Worm (Caenorhabditis elegans) whole organism, late embryonic: ENCODE data around the gene set-20.

Experiments
- K02D7.2 ChIP-seq: sonication (generic microtip); optimal IDR thresholded peaks from 2 replicates; lab custom pipeline; 2017; ENCODE audit warnings: mild to moderate bottlenecking, missing genetic modification characterization, missing compliant biosample characterization
- K09A11.1 ChIP-seq: sonication (generic microtip); optimal IDR thresholded peaks from 2 replicates; lab custom pipeline; 2017; ENCODE audit warnings: antibody characterized with exemption, mild to moderate bottlenecking, missing genetic modification characterization, missing compliant biosample characterization; ENCODE audit not compliant: insufficient read depth
- ceh-19 ChIP-seq: fragments of 200-800 bp; sonication (Bioruptor generic); optimal IDR thresholded peaks from 2 replicates; lab custom pipeline; 2018; ENCODE audit warnings: mild to moderate bottlenecking, missing genetic modification characterization, missing compliant biosample characterization
- ceh-2 ChIP-seq: sonication (generic microtip); optimal IDR thresholded peaks from 2 replicates; lab custom pipeline; 2016; ENCODE audit warnings: missing genotype, missing genetic modification characterization, missing compliant biosample characterization
- ceh-22 ChIP-seq: sonication (generic microtip); optimal IDR thresholded peaks from 2 replicates; lab custom pipeline; 2017; ENCODE audit warnings: missing biosample characterization, missing genetic modification characterization
- ceh-34 ChIP-seq: sonication (generic microtip); optimal IDR thresholded peaks from 2 replicates; lab custom pipeline; 2016; ENCODE audit warnings: mild to moderate bottlenecking, missing genetic modification characterization, missing compliant biosample characterization
- ceh-48 ChIP-seq: sonication (generic microtip); optimal IDR thresholded peaks from 2 replicates; lab custom pipeline; 2016; ENCODE audit warnings: missing genetic modification characterization, inconsistent platforms, missing compliant biosample characterization
- ceh-9 ChIP-seq: sonication (generic microtip); optimal IDR thresholded peaks from 2 replicates; lab custom pipeline; 2016; ENCODE audit warnings: mild to moderate bottlenecking, missing genetic modification characterization, inconsistent platforms, missing compliant biosample characterization
- che-1 ChIP-seq: sonication (generic microtip); optimal IDR thresholded peaks from 2 replicates; lab custom pipeline; 2016; ENCODE audit warnings: mild to moderate bottlenecking, missing genetic modification characterization, missing compliant biosample characterization
- fax-1 ChIP-seq: sonication (generic microtip); optimal IDR thresholded peaks from 2 replicates; lab custom pipeline; 2016; ENCODE audit warnings: missing genotype, missing genetic modification characterization, missing compliant biosample characterization
- fkh-6 ChIP-seq: sonication (generic microtip); optimal IDR thresholded peaks from 2 replicates; lab custom pipeline; 2016; ENCODE audit warnings: missing genetic modification characterization, missing compliant biosample characterization
- hlh-15 ChIP-seq: sonication (generic microtip); optimal IDR thresholded peaks from 2 replicates; lab custom pipeline; 2016; ENCODE audit warnings: missing genetic modification characterization, missing compliant biosample characterization
- hlh-6 ChIP-seq: sonication (generic microtip); optimal IDR thresholded peaks from 2 replicates; lab custom pipeline; 2016; ENCODE audit warnings: missing genotype, missing genetic modification characterization, missing compliant biosample characterization
- hlh-8 ChIP-seq: sonication (generic microtip); optimal IDR thresholded peaks from 2 replicates; lab custom pipeline; 2016; ENCODE audit warnings: missing genotype, missing genetic modification characterization, missing compliant biosample characterization
- madf-2 ChIP-seq: sonication (generic microtip); optimal IDR thresholded peaks from 2 replicates; lab custom pipeline; 2017; ENCODE audit warnings: missing genetic modification characterization, missing compliant biosample characterization
- mec-3 ChIP-seq: sonication (generic microtip); optimal IDR thresholded peaks from 2 replicates; lab custom pipeline; 2016; ENCODE audit warnings: borderline replicate concordance, missing genetic modification characterization, missing compliant biosample characterization
- nhr-232 ChIP-seq: sonication (generic microtip); optimal IDR thresholded peaks from 2 replicates; lab custom pipeline; 2016; ENCODE audit warnings: missing genetic modification characterization, missing compliant biosample characterization
- odd-2 ChIP-seq: sonication (generic microtip); optimal IDR thresholded peaks from 2 replicates; lab custom pipeline; 2017; ENCODE audit warnings: antibody characterized with exemption, mild to moderate bottlenecking, missing genetic modification characterization, missing compliant biosample characterization
- pax-1 ChIP-seq: fragments of 150-350 bp; optimal IDR thresholded peaks from 2 replicates; lab custom pipeline; 2014; ENCODE audit warnings: missing biosample characterization, missing genetic modification characterization
- pha-4 ChIP-seq: fragments of 150-350 bp; optimal IDR thresholded peaks from 2 replicates; lab custom pipeline; 2018; ENCODE audit warnings: missing biosample characterization, missing genetic modification reagents, missing genetic modification characterization
- pros-1 ChIP-seq: fragments of 150-350 bp; optimal IDR thresholded peaks from 2 replicates; lab custom pipeline; 2014; ENCODE audit warnings: missing biosample characterization, missing genetic modification reagents, missing genetic modification characterization
- ref-2 ChIP-seq: sonication (generic microtip); optimal IDR thresholded peaks from 2 replicates; lab custom pipeline; 2016; ENCODE audit warnings: missing genetic modification characterization, missing compliant biosample characterization
- sdc-2 ChIP-seq: sonication (generic microtip); optimal IDR thresholded peaks from 2 replicates; lab custom pipeline; 2016; ENCODE audit warnings: missing genotype, missing genetic modification characterization, missing compliant biosample characterization
- sox-2 ChIP-seq: fragments of 200-800 bp; sonication (Bioruptor generic); IDR thresholded peaks from 2 replicates; pipeline ENCODE4 v1.3.6; 2022; ENCODE audit warnings: missing genetic modification reagents, missing genetic modification characterization, missing compliant biosample characterization
- tbx-7 ChIP-seq: sonication (generic microtip); optimal IDR thresholded peaks from 2 replicates; lab custom pipeline; 2016; ENCODE audit warnings: missing genotype, missing genetic modification characterization, missing compliant biosample characterization
- unc-3 ChIP-seq, 2 experiments: fragments of 200-800 bp in 1 of 2; sonication (Bioruptor generic) in 1 of 2; sonication (generic microtip) in 1 of 2; conservative IDR thresholded peaks in 1 of 2; optimal IDR thresholded peaks in 1 of 2; 2 replicates each; pipeline versions ENCODE4 v1.3.6 to Lab custom; 2016 to 2022; ENCODE audit warnings: missing compliant biosample characterization in 2 of 2, missing genetic modification characterization in 2 of 2, missing genetic modification reagents in 1 of 2
- unc-42 ChIP-seq: sonication (generic microtip); optimal IDR thresholded peaks from 2 replicates; lab custom pipeline; 2016; ENCODE audit warnings: missing genotype, missing genetic modification characterization, missing compliant biosample characterization
- unc-86 ChIP-seq: sonication (generic microtip); optimal IDR thresholded peaks from 2 replicates; lab custom pipeline; 2016; ENCODE audit warnings: missing genetic modification characterization, missing compliant biosample characterization
- zip-5 ChIP-seq: sonication (generic microtip); optimal IDR thresholded peaks from 2 replicates; lab custom pipeline; 2016; ENCODE audit warnings: missing genetic modification characterization, missing compliant biosample characterization

The set-20 gene

ce11 chrX:5680125-5680524 lies 5.8 kb downstream of the set-20 start, which contains the start of gene set-19:
TSS of gene set-19 (minus strand) at chrX:5680225.
- no peak for TF ChIP-seq fax-1 (tag; lab: Kevin White, UChicago)
- no peak for TF ChIP-seq unc-3 (GFP tag; conservative IDR thresholded peaks at IDR 0.05; lab: Robert Waterston, UW)
- no peak for TF ChIP-seq unc-3 (tag; optimal IDR thresholded peaks at IDR 0.05; lab: Kevin White, UChicago)
- TF ChIP-seq tbx-7: no peak

ce11 chrX:5672615-5673014 lies 13.3 kb downstream of the set-20 start:
- TF ChIP-seq ceh-9 (tag; lab: Kevin White, UChicago): no peak

ce11 chrX:5670829-5671228 lies 15.1 kb downstream of the set-20 start:
- TF ChIP-seq unc-86 (no peak), hlh-6 (no peak), sox-2 (GFP tag; lab: Robert Waterston, UW) (no peak), unc-42 (no peak), ceh-34 (tag; lab: Kevin White, UChicago) (no peak), fkh-6 (tag; lab: Kevin White, UChicago) (no peak), sdc-2 (no peak), ref-2 (tag; lab: Kevin White, UChicago) (no peak)

ce11 chrX:5669733-5670132 lies 16.2 kb downstream of the set-20 start:
- no peak for TF ChIP-seq ceh-48
- TF ChIP-seq, all 69 proteins: peak for 0

- no peak for TF ChIP-seq pha-4 (tag; lab: Kevin White, UChicago)
- TF ChIP-seq ceh-48: no peak
- TF ChIP-seq K02D7.2: no peak
- TF ChIP-seq, all 69 proteins: peak for 0
Measured at ce11 chrX:5663537-5663936, 22.4 kb downstream of the set-20 start, which contains the start of gene egl-13. TSS of gene egl-13 (plus strand) at chrX:5663837.

- no peak for TF ChIP-seq pha-4 (tag; lab: Kevin White, UChicago)
- TF ChIP-seq hlh-15 (tag; lab: Kevin White, UChicago): no peak
- no peak for TF ChIP-seq K09A11.1 (tag; lab: Kevin White, UChicago)
- TF ChIP-seq odd-2 (tag; lab: Kevin White, UChicago): no peak
- no peak for TF ChIP-seq madf-2 (tag; lab: Kevin White, UChicago)
Measured at ce11 chrX:5661179-5661578, 24.8 kb downstream of the set-20 start.

- no peak for TF ChIP-seq unc-3 (GFP tag; conservative IDR thresholded peaks at IDR 0.05; lab: Robert Waterston, UW)
- no peak for TF ChIP-seq unc-3 (tag; optimal IDR thresholded peaks at IDR 0.05; lab: Kevin White, UChicago)
- TF ChIP-seq hlh-8: no peak
- no peak for TF ChIP-seq ceh-48
- no peak for TF ChIP-seq pax-1 (tag; lab: Kevin White, UChicago)
- TF ChIP-seq K09A11.1 (tag; lab: Kevin White, UChicago): no peak
- no peak for TF ChIP-seq mec-3 (tag; lab: Kevin White, UChicago)
- no peak for TF ChIP-seq ceh-19 (GFP tag; lab: Kevin White, UChicago)
- TF ChIP-seq hlh-6: no peak
- TF ChIP-seq ceh-2 (tag; lab: Kevin White, UChicago): no peak
- no peak for TF ChIP-seq sox-2 (GFP tag; lab: Robert Waterston, UW)
- TF ChIP-seq ceh-22 (tag; lab: Kevin White, UChicago): no peak
- TF ChIP-seq zip-5 (tag; lab: Kevin White, UChicago): no peak
- no peak for TF ChIP-seq che-1 (tag; lab: Kevin White, UChicago)
- no peak for TF ChIP-seq nhr-232 (tag; lab: Kevin White, UChicago)
- no peak for TF ChIP-seq pros-1 (tag; lab: Kevin White, UChicago)
- no peak for TF ChIP-seq fkh-6 (tag; lab: Kevin White, UChicago)
- no peak for TF ChIP-seq fax-1 (tag; lab: Kevin White, UChicago)
- TF ChIP-seq, all 69 proteins: peak for 0
Measured at ce11 chrX:5659614-5660013, 26.3 kb downstream of the set-20 start, which contains the start of gene T22B7.22. TSS of gene T22B7.22 (plus strand) at chrX:5659967.
